Worm (Caenorhabditis elegans): Measurements from ENCODE around the gene nlp-30.

nlp-30 gene

ce11 chrV:3976964-3977363 lies 4.8 kb upstream of the nlp-30 start, which contains the start of gene str-83:
Gene str-83, plus strand, starts transcription at chrV:3977264.
- TF ChIP-seq unc-62 (GFP tag; optimal IDR thresholded peaks at IDR 0.05), result no peak

DNA sequence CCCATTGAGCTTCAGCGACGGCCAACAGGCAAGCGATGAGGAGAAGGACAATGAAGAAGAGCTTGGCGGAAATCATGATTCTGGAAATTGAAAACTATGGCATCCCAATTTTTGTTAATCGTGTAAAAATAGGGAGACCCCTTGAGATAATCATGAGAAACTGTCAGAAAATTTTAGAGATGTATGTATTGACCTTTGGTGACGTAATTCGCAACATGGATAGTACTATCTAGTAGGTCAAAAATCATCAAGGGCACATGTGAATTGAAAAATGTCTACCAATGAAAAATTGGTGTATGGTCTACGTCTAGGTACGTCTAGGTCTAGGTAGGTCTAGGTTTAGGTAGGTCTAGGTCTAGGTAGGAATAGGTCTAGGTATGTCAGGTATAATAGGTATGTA lies 2.7 kb upstream of the nlp-30 start, which contains the start of gene nlp-34:
Gene nlp-34 (minus strand): TSS at position 82 of the 400 bp plus-strand sequence.
- no peak for TF ChIP-seq unc-62 (GFP tag; optimal IDR thresholded peaks at IDR 0.05)

- no peak for TF ChIP-seq unc-62 (GFP tag; optimal IDR thresholded peaks at IDR 0.05)
Observed at ce11 chrV:3979819-3980218, 2.0 kb upstream of the nlp-30 start, which contains the start of gene nlp-31. Gene nlp-31, plus strand, starts transcription at chrV:3980055.

ce11 chrV:3980228-3980933 lies 1.4 kb upstream of the nlp-30 start:
- TF ChIP-seq unc-62 (GFP tag; optimal IDR thresholded peaks at IDR 0.05), result no peak

- TF ChIP-seq unc-62 (GFP tag; optimal IDR thresholded peaks at IDR 0.05), result no peak
Observed at ce11 chrV:3984178-3984577, 2.4 kb downstream of the nlp-30 start, which contains the start of gene nlp-29. Gene nlp-29, plus strand, starts transcription at chrV:3984425.

ce11 chrV:3985104-3985503 lies 3.3 kb downstream of the nlp-30 start:
- no peak for TF ChIP-seq unc-62 (GFP tag; optimal IDR thresholded peaks at IDR 0.05)

ce11 chrV:3987616-3988015 lies 5.8 kb downstream of the nlp-30 start, which contains the start of gene nlp-28:
Gene nlp-28, plus strand, starts transcription at chrV:3987900.
- TF ChIP-seq unc-62 (GFP tag; optimal IDR thresholded peaks at IDR 0.05), result no peak

- no peak for TF ChIP-seq unc-62 (GFP tag; optimal IDR thresholded peaks at IDR 0.05)
Observed at ce11 chrV:3989070-3989469, 7.3 kb downstream of the nlp-30 start, which contains the start of gene nlp-27. Gene nlp-27, plus strand, starts transcription at chrV:3989378.

DNA sequence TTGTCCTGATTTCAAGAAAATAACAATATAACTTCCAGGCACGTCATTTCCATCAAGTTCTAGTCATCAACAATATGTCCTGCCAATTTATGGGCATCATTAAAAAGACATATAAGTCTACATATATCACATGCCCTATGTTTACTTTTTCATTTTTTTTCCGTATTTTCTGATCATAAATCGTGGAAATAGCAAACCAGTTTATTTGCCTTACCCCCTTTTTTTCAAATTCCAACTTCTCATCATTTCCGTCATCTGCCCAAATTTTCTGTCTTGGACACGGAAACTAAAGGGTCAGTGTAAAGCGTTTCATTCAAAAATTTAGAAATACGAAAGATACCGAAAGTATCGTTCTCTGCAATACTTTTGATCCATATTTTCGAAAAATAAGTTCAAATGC lies 10.6 kb downstream of the nlp-30 start:
- no peak for TF ChIP-seq unc-62 (GFP tag; optimal IDR thresholded peaks at IDR 0.05)

ce11 chrV:3994048-3994447 lies 12.3 kb downstream of the nlp-30 start, which contains the start of gene K09D9.9:
Gene K09D9.9, minus strand, starts transcription at chrV:3994148.
- no peak for TF ChIP-seq unc-62 (GFP tag; optimal IDR thresholded peaks at IDR 0.05)

DNA sequence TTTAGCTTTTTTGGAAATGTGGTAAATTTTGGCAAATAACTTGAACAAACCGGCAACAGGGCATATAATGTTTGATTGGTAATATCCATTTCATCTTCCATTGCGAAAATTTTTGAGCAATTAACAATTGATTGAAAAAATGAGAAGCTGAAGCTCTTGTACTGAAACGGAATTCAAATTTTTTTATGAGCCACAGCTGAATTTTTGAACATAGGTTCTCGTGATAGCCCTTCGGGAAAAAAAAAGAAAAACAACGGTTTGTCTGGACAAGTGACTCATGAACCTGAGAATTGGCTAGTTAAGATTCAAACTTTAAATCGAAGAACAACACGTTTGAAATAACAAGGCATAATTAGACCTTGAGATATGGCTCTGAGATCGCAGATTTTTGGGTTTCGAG lies 14.1 kb downstream of the nlp-30 start, which contains the start of gene srx-62:
Gene srx-62 (minus strand): TSS at position 101 of the 400 bp plus-strand sequence.
- TF ChIP-seq unc-62 (GFP tag; optimal IDR thresholded peaks at IDR 0.05), result no peak

DNA sequence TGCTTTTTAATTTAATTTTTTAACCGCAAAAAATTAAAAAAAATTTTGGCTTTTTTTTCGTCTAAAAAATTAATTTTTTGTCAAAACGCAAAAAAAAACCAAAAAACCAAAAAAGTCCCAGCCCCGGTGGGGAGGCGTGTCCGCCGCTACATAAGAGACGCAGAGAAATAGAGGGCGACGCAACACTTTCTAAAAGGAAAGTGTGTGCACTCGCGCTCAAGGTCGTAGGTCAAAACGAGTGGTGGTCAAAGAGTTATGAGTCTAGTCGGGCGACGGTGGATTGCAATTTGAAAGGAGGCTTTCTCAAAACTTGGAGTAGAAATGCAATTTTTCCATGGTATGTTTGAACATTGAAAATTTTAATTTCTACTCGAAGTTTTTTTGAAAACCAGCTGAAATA lies 22.8 kb downstream of the nlp-30 start:
- TF ChIP-seq unc-62 (GFP tag; optimal IDR thresholded peaks at IDR 0.05), result no peak

ce11 chrV:4005219-4005618 lies 23.4 kb downstream of the nlp-30 start, which contains the start of gene srh-8:
Gene srh-8, plus strand, starts transcription at chrV:4005519.
- no peak for TF ChIP-seq unc-62 (GFP tag; optimal IDR thresholded peaks at IDR 0.05)

ce11 chrV:4007927-4008326 lies 26.1 kb downstream of the nlp-30 start, which contains the start of gene srh-7:
Gene srh-7, plus strand, starts transcription at chrV:4008227.
- TF ChIP-seq unc-62 (GFP tag; optimal IDR thresholded peaks at IDR 0.05), result no peak

ce11 chrV:4010170-4010569 lies 28.4 kb downstream of the nlp-30 start, which contains the start of gene srh-4:
Gene srh-4, plus strand, starts transcription at chrV:4010470.
- TF ChIP-seq unc-62 (GFP tag; optimal IDR thresholded peaks at IDR 0.05), result no peak

- TF ChIP-seq unc-62 (GFP tag; optimal IDR thresholded peaks at IDR 0.05), result no peak
Observed at ce11 chrV:4016780-4017179, 35.0 kb downstream of the nlp-30 start, which contains the start of gene srw-89. Gene srw-89, plus strand, starts transcription at chrV:4017080.

DNA sequence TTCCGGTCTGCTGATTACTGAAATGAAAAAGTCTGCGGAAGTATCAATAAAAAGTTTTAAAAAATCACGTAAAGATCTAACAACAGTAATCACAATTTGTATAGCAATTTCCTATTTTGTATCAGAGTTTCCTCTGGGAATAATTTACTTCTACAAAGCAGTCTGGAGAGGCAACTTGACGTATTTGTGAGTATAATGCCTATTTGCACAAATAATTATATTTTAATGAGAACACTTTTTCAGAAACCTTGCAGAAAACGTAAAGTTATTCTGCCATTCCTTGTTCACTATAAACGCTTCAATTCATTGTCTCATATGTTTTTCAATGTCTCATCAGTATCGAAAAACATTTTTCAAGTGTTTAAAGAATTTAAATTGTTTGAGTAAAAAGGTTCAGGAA lies 36.8 kb downstream of the nlp-30 start:
- no peak for TF ChIP-seq unc-62 (GFP tag; optimal IDR thresholded peaks at IDR 0.05)

All from whole organism, dauer.